Fruit fly (Drosophila melanogaster): Measurements from ENCODE around the gene CG17105.

dm6 chr2L:10721535-10721934 lies 40.7 kb downstream of the CG17105 start:
- TF ChIP-seq CG8478 (optimal IDR thresholded peaks at IDR 0.05) (no peak), usp (GFP tag; optimal IDR thresholded peaks at IDR 0.05) (no peak), psq (optimal IDR thresholded peaks at IDR 0.05) (no peak)
